Worm (Caenorhabditis elegans) whole organism, L4 larva: Measurements from ENCODE around the gene W05H9.4.

Source experiments
- Y105C5A.15 ChIP-seq: fragments of 200-800 bp; sonication (Bioruptor generic); IDR thresholded peaks from 2 replicates; pipeline ENCODE4 v1.3.6; 2022; ENCODE audit warnings: missing genetic modification characterization, missing compliant biosample characterization
- Y75B8A.6 ChIP-seq: fragments of 200-800 bp; sonication (Bioruptor generic); IDR thresholded peaks from 2 replicates; pipeline ENCODE4 v1.3.6; 2022; ENCODE audit warnings: missing genetic modification reagents, missing genetic modification characterization, missing compliant biosample characterization
- ZK546.5 ChIP-seq, 2 experiments: sonication (generic microtip); optimal IDR thresholded peaks; 2 replicates each; lab custom pipeline; 2017; ENCODE audit warnings: missing biosample characterization in 2 of 2, missing genetic modification characterization in 2 of 2
- daf-19 ChIP-seq: fragments of 200-800 bp; sonication (Bioruptor generic); conservative IDR thresholded peaks from 2 replicates; pipeline ENCODE4 v1.3.6; 2022; ENCODE audit warnings: missing genetic modification characterization, missing compliant biosample characterization
- dpl-1 ChIP-seq: fragments of 150-350 bp; optimal IDR thresholded peaks from 2 replicates; lab custom pipeline; 2014; ENCODE audit warnings: missing biosample characterization, missing genetic modification reagents, missing genetic modification characterization
- fkh-10 ChIP-seq: fragments of 150-350 bp; optimal IDR thresholded peaks from 2 replicates; lab custom pipeline; 2014; ENCODE audit warnings: missing biosample characterization, missing genetic modification reagents, missing genetic modification characterization
- jun-1 ChIP-seq: fragments of 150-350 bp; optimal IDR thresholded peaks from 2 replicates; lab custom pipeline; 2014; ENCODE audit warnings: missing biosample characterization, missing genetic modification reagents, missing genetic modification characterization
- lin-39 ChIP-seq: fragments of 150-350 bp; optimal IDR thresholded peaks from 2 replicates; lab custom pipeline; 2014; ENCODE audit warnings: missing biosample characterization, missing genetic modification reagents, missing genetic modification characterization
- nhr-41 ChIP-seq: fragments of 200-800 bp; sonication (Bioruptor generic); IDR thresholded peaks from 2 replicates; pipeline ENCODE4 v1.3.6; 2022; ENCODE audit warnings: missing genetic modification reagents, missing genetic modification characterization, missing compliant biosample characterization
- pha-4 ChIP-seq, 2 experiments: fragments of 150-350 bp in 1 of 2; fragments of 200-800 bp in 1 of 2; sonication (Bioruptor generic) in 1 of 2; IDR thresholded peaks in 1 of 2; optimal IDR thresholded peaks in 1 of 2; 2 replicates each; pipeline versions ENCODE4 v1.3.6 to Lab custom; 2014 to 2022; ENCODE audit warnings: missing genetic modification characterization in 2 of 2, missing genetic modification reagents in 2 of 2, missing biosample characterization in 1 of 2, missing compliant biosample characterization in 1 of 2
- skn-1 ChIP-seq: fragments of 150-350 bp; optimal IDR thresholded peaks from 2 replicates; lab custom pipeline; 2014; ENCODE audit warnings: missing biosample characterization, missing genetic modification characterization
- unc-39 ChIP-seq: sonication (generic microtip); optimal IDR thresholded peaks from 2 replicates; lab custom pipeline; 2017; ENCODE audit warnings: missing biosample characterization, missing genetic modification characterization
- unc-62 ChIP-seq, 3 experiments: fragments of 150-350 bp in 1 of 3; sonication (generic microtip); optimal IDR thresholded peaks in 2 of 3; peaks in 1 of 3; 1 replicate in 1 of 3; 2 replicates in 2 of 3; lab custom pipeline; 2014 to 2017; ENCODE audit warnings: missing biosample characterization in 3 of 3, missing genetic modification characterization in 3 of 3, missing genetic modification reagents in 3 of 3, missing genotype in 1 of 3
- ztf-11 ChIP-seq: fragments of 150-350 bp; optimal IDR thresholded peaks from 2 replicates; lab custom pipeline; 2014; ENCODE audit warnings: missing biosample characterization, missing genetic modification characterization

ce11 chrX:6219892-6220291 is 43.6 kb upstream of the W05H9.4 start:
- TF ChIP-seq unc-39 (no peak), Y105C5A.15 (peak; percentile 57; the same call in 1 of the 2 replicates), lin-39 (no peak), Y75B8A.6 (GFP tag; lab: Robert Waterston, UW) (no peak), pha-4 (GFP tag; IDR thresholded peaks at IDR 0.05; lab: Robert Waterston, UW) (no peak; the same call in 1 of the 2 replicates), pha-4 (tag; optimal IDR thresholded peaks at IDR 0.05; lab: Kevin White, UChicago) (no peak), unc-62 (GFP tag; optimal IDR thresholded peaks at IDR 0.05 in 1 of 2; lab: Kevin White, UChicago) (no peak), unc-62 (tag; optimal IDR thresholded peaks at IDR 0.05; lab: Kevin White, UChicago) (no peak), dpl-1 (GFP tag; lab: Kevin White, UChicago) (no peak), skn-1 (tag; lab: Kevin White, UChicago) (no peak), daf-19 (peak; percentile 74; the same call in 1 of the 2 replicates), jun-1 (tag; lab: Kevin White, UChicago) (no peak), ztf-11 (tag; lab: Kevin White, UChicago) (no peak), nhr-41 (peak; percentile 74; the same call in 1 of the 2 replicates), ZK546.5 (tag; optimal IDR thresholded peaks at IDR 0.05; lab: Kevin White, UChicago) (no peak), fkh-10 (GFP tag; lab: Kevin White, UChicago) (no peak)
